Worm (Caenorhabditis elegans): ENCODE results near the gene ztf-13.
A peak's percentile ranks its signal among the peaks of the same experiment; 100 is the strongest.

The ztf-13 gene

DNA sequence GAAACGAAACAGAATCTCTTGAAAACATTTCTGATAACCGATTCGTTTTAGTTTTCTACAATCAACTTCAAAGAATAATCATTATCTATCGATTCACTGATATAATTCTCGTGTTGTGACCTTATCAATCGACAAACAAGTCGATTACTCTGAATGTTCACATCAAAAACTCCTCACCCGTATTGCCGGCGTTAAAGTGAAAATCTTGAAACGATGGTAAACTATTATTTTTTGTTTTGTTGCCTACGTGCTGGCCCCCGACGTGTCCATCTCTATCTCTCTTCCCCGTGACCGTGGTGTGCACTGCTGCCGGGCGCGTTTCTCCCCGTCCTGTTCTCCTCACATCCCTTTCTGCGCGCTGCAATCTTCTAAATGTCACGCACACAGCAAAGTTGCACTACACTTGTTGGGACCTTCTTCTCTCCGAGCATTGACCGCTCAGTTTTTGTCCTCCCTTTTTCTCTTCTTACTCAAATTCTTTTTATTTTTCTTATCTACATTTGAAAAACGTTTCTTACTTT is 12.0 kb downstream of the ztf-13 start:
- TF ChIP-seq ZK546.5 (tag; optimal IDR thresholded peaks at IDR 0.05) (no peak), dve-1 (tag; optimal IDR thresholded peaks at IDR 0.05; ENCODE audit: insufficient read depth) (peak; percentile 72), sdz-12 (GFP tag; optimal IDR thresholded peaks at IDR 0.05) (no peak), lin-1 (GFP tag; IDR thresholded peaks at IDR 0.05) (peak; percentile 9; the same call in 1 of the 2 replicates), rbr-2 (tag; optimal IDR thresholded peaks at IDR 0.05) (peak; percentile 43), tag-97 (GFP tag; IDR thresholded peaks at IDR 0.05) (no peak), ZK337.2 (GFP tag; IDR thresholded peaks at IDR 0.05) (no peak), dmd-6 (GFP tag; IDR thresholded peaks at IDR 0.05) (peak; percentile 60), mdl-1 (tag; optimal IDR thresholded peaks at IDR 0.05) (peak; percentile 31 to 78), mes-2 (tag; optimal IDR thresholded peaks at IDR 0.05; ENCODE audit: poor library complexity, severe bottlenecking) (peak; percentile 4), daf-16 (GFP tag; optimal IDR thresholded peaks at IDR 0.05) (peak in 1 of 2 experiments; percentile 48), daf-16 (tag; optimal IDR thresholded peaks at IDR 0.05) (peak; percentile 96), fkh-10 (GFP tag; optimal IDR thresholded peaks at IDR 0.05) (peak; percentile 16), nhr-11 (tag; optimal IDR thresholded peaks at IDR 0.05) (peak; percentile 57), mdt-29 (GFP tag; IDR thresholded peaks at IDR 0.05) (no peak), hif-1 (tag; optimal IDR thresholded peaks at IDR 0.05) (peak; percentile 91 to 100), Y5F2A.4 (GFP tag; optimal IDR thresholded peaks at IDR 0.05) (no peak), lim-7 (GFP tag; IDR thresholded peaks at IDR 0.05) (no peak), arid-1 (GFP tag; conservative IDR thresholded peaks at IDR 0.05) (no peak), dmd-8 (GFP tag; IDR thresholded peaks at IDR 0.05) (no peak), php-3 (GFP tag; IDR thresholded peaks at IDR 0.05) (0 out of 2 replicates have a peak, but pooled peaks have one; percentile 46), snpc-4 (tag; optimal IDR thresholded peaks at IDR 0.05) (no peak), T26A8.4 (GFP tag; IDR thresholded peaks at IDR 0.05) (peak; percentile 55), fos-1 (tag; optimal IDR thresholded peaks at IDR 0.05) (no peak), ama-1 (optimal IDR thresholded peaks at IDR 0.05) (peak; percentile 38), ctbp-1 (GFP tag; IDR thresholded peaks at IDR 0.05) (peak; percentile 54; the same call in 1 of the 2 replicates), hlh-30 (tag; optimal IDR thresholded peaks at IDR 0.05; ENCODE audit: insufficient read depth) (peak; percentile 92), daf-8 (GFP tag; IDR thresholded peaks at IDR 0.05) (no peak), mxl-3 (GFP tag; optimal IDR thresholded peaks at IDR 0.05) (peak; percentile 21), D1046.2 (GFP tag; IDR thresholded peaks at IDR 0.05) (no peak), unc-39 (tag; optimal IDR thresholded peaks at IDR 0.05) (no peak), nhr-10 (tag; optimal IDR thresholded peaks at IDR 0.05) (peak; percentile 29), nhr-102 (tag; optimal IDR thresholded peaks at IDR 0.05) (peak; percentile 39), lsy-2 (tag; optimal IDR thresholded peaks at IDR 0.05) (peak in 1 of 2 experiments; percentile 40), F49E8.2 (tag; optimal IDR thresholded peaks at IDR 0.05; ENCODE audit: borderline replicate concordance) (no peak), pqm-1 (tag; optimal IDR thresholded peaks at IDR 0.05) (peak; percentile 61), skn-1 (tag; optimal IDR thresholded peaks at IDR 0.05) (no peak), attf-4 (tag; optimal IDR thresholded peaks at IDR 0.05) (no peak), mxl-2 (GFP tag; conservative IDR thresholded peaks at IDR 0.05) (0 out of 2 replicates have a peak, but pooled peaks have one; percentile 26), F37D6.2 (tag; optimal IDR thresholded peaks at IDR 0.05) (no peak), nhr-25 (tag; optimal IDR thresholded peaks at IDR 0.05; ENCODE audit: borderline replicate concordance, insufficient read depth) (no peak), aha-1 (tag) (peak; percentile 100), lin-13 (GFP tag; optimal IDR thresholded peaks at IDR 0.05) (no peak), nhr-237 (tag; optimal IDR thresholded peaks at IDR 0.05) (no peak), snpc-1.2 (GFP tag; IDR thresholded peaks at IDR 0.05) (no peak), hmg-1.1 (GFP tag; IDR thresholded peaks at IDR 0.05) (peak; percentile 79), ceh-44 (GFP tag; IDR thresholded peaks at IDR 0.05) (no peak), lin-38 (GFP tag; IDR thresholded peaks at IDR 0.05) (no peak), mep-1 (tag; optimal IDR thresholded peaks at IDR 0.05) (peak; percentile 69), nhr-28 (tag; optimal IDR thresholded peaks at IDR 0.05) (peak; percentile 80), saeg-2 (GFP tag; IDR thresholded peaks at IDR 0.05) (no peak)
